Worm (Caenorhabditis elegans) whole organism, L4 larva: ENCODE results near the gene C53A5.17.

Source experiments
- ZK546.5 ChIP-seq, 2 experiments: sonication (generic microtip); optimal IDR thresholded peaks; 2 replicates each; lab custom pipeline; 2017; ENCODE audit warnings: missing biosample characterization in 2 of 2, missing genetic modification characterization in 2 of 2
- ceh-62 ChIP-seq: sonication (generic microtip); optimal IDR thresholded peaks from 2 replicates; lab custom pipeline; 2017; ENCODE audit warnings: missing biosample characterization, missing genetic modification characterization
- daf-8 ChIP-seq: fragments of 200-800 bp; sonication (Bioruptor generic); IDR thresholded peaks from 2 replicates; pipeline ENCODE4 v1.3.6; 2022; ENCODE audit warnings: missing genetic modification characterization, missing compliant biosample characterization
- dmd-9 ChIP-seq: fragments of 200-800 bp; sonication (Bioruptor generic); IDR thresholded peaks from 2 replicates; pipeline ENCODE4 v1.3.6; 2022; ENCODE audit warnings: missing genetic modification reagents, missing genetic modification characterization, missing compliant biosample characterization
- dpl-1 ChIP-seq: fragments of 150-350 bp; optimal IDR thresholded peaks from 2 replicates; lab custom pipeline; 2014; ENCODE audit warnings: missing biosample characterization, missing genetic modification reagents, missing genetic modification characterization
- fkh-10 ChIP-seq: fragments of 150-350 bp; optimal IDR thresholded peaks from 2 replicates; lab custom pipeline; 2014; ENCODE audit warnings: missing biosample characterization, missing genetic modification reagents, missing genetic modification characterization
- mep-1 ChIP-seq: fragments of 150-350 bp; sonication (generic microtip); optimal IDR thresholded peaks from 3 replicates; lab custom pipeline; 2014; ENCODE audit warnings: missing biosample characterization, missing genetic modification characterization
- nhr-237 ChIP-seq: sonication (generic microtip); optimal IDR thresholded peaks from 2 replicates; lab custom pipeline; 2017; ENCODE audit warnings: missing biosample characterization, missing genetic modification characterization
- tag-97 ChIP-seq: fragments of 200-800 bp; sonication (Bioruptor generic); IDR thresholded peaks from 2 replicates; pipeline ENCODE4 v1.3.6; 2022; ENCODE audit warnings: missing genetic modification characterization, missing compliant biosample characterization

DNA sequence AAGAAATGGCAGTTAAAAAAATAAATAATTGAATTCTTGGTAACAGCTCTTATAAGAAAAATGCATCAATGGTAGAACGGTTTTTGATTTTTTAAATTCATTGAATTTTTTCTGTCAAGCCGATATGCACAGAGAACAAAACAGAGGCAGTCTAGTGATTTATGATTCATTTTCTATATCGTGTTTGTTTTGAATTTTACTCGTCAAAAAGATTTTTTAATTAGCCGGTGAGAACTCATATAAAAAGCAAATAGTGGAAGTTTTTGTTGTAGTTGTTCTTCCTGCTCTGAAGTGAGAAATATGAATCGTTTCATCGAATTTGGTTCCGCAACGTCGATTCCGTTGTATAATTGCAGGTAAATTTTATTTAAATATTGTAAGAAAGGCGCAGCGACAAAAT lies 38.4 kb upstream of the C53A5.17 start, which contains the start of gene srt-32:
- TF ChIP-seq dmd-9 (GFP tag; lab: Robert Waterston, UW) (no peak), nhr-237 (no peak), tag-97 (GFP tag; lab: Robert Waterston, UW) (no peak), dpl-1 (GFP tag; lab: Kevin White, UChicago) (no peak), ceh-62 (tag; lab: Kevin White, UChicago) (no peak), mep-1 (tag; lab: Kevin White, UChicago) (no peak), daf-8 (GFP tag; lab: Robert Waterston, UW) (no peak), fkh-10 (no peak), ZK546.5 (tag; optimal IDR thresholded peaks at IDR 0.05; lab: Kevin White, UChicago) (no peak)
